Worm (Caenorhabditis elegans) whole organism, early embryonic: ENCODE data around the gene Y39H10A.1.

ENCODE experiments used
- B0310.2 ChIP-seq: sonication (generic microtip); optimal IDR thresholded peaks from 2 replicates; lab custom pipeline; 2016; ENCODE audit warnings: mild to moderate bottlenecking, missing genetic modification characterization, missing compliant biosample characterization
- F13C5.2 ChIP-seq: sonication (generic microtip); optimal IDR thresholded peaks from 2 replicates; lab custom pipeline; 2017; ENCODE audit warnings: mild to moderate bottlenecking, missing genetic modification characterization, inconsistent platforms, missing compliant biosample characterization
- aly-1 ChIP-seq: sonication (generic microtip); optimal IDR thresholded peaks from 2 replicates; lab custom pipeline; 2016; ENCODE audit warnings: missing genetic modification characterization, missing compliant biosample characterization
- ama-1 ChIP-seq: fragments of 150-350 bp; optimal IDR thresholded peaks from 2 replicates; lab custom pipeline; 2014
- ceh-13 ChIP-seq: fragments of 200-800 bp; sonication (Bioruptor generic); optimal IDR thresholded peaks from 2 replicates; lab custom pipeline; 2018; ENCODE audit warnings: mild to moderate bottlenecking, missing genetic modification characterization, missing compliant biosample characterization
- ceh-36 ChIP-seq: sonication (generic microtip); optimal IDR thresholded peaks from 2 replicates; lab custom pipeline; 2016; ENCODE audit warnings: missing genetic modification characterization, inconsistent platforms, missing compliant biosample characterization
- ets-7 ChIP-seq: sonication (generic microtip); optimal IDR thresholded peaks from 2 replicates; lab custom pipeline; 2016; ENCODE audit warnings: missing genotype, missing genetic modification characterization, missing compliant biosample characterization
- flt-1 ChIP-seq: fragments of 200-800 bp; sonication (Bioruptor generic); IDR thresholded peaks from 2 replicates; pipeline ENCODE4 v1.3.6; 2022; ENCODE audit warnings: missing genetic modification characterization, missing compliant biosample characterization
- hmbx-1 ChIP-seq: sonication (generic microtip); optimal IDR thresholded peaks from 2 replicates; lab custom pipeline; 2016; ENCODE audit warnings: mild to moderate bottlenecking, missing genetic modification characterization, missing compliant biosample characterization
- hmg-4 ChIP-seq: fragments of 200-800 bp; sonication (Bioruptor generic); optimal IDR thresholded peaks from 2 replicates; lab custom pipeline; 2018; ENCODE audit warnings: mild to moderate bottlenecking, missing genetic modification characterization, missing compliant biosample characterization
- hnd-1 ChIP-seq: sonication (generic microtip); optimal IDR thresholded peaks from 2 replicates; lab custom pipeline; 2016; ENCODE audit warnings: missing genetic modification characterization, missing compliant biosample characterization
- pes-1 ChIP-seq: fragments of 200-800 bp; sonication (Bioruptor generic); IDR thresholded peaks from 2 replicates; pipeline ENCODE4 v1.3.6; 2022; ENCODE audit warnings: missing genetic modification reagents, missing genetic modification characterization, missing compliant biosample characterization
- scrt-1 ChIP-seq: fragments of 200-800 bp; sonication (Bioruptor generic); IDR thresholded peaks from 2 replicates; pipeline ENCODE4 v1.3.6; 2022; ENCODE audit warnings: missing genetic modification characterization, missing compliant biosample characterization
- sea-1 ChIP-seq: fragments of 200-800 bp; sonication (Bioruptor generic); conservative IDR thresholded peaks from 2 replicates; pipeline ENCODE4 v1.3.6; 2022; ENCODE audit warnings: missing genetic modification characterization, missing compliant biosample characterization
- tbx-11 ChIP-seq: fragments of 200-800 bp; sonication (Bioruptor generic); IDR thresholded peaks from 2 replicates; pipeline ENCODE4 v1.3.6; 2022; ENCODE audit warnings: missing genetic modification characterization, missing compliant biosample characterization
- tbx-37 ChIP-seq: fragments of 200-800 bp; sonication (Bioruptor generic); conservative IDR thresholded peaks from 2 replicates; pipeline ENCODE4 v1.3.6; 2022; ENCODE audit warnings: missing genetic modification reagents, missing genetic modification characterization, missing compliant biosample characterization
- tra-4 ChIP-seq: sonication (generic microtip); optimal IDR thresholded peaks from 2 replicates; lab custom pipeline; 2017; ENCODE audit warnings: missing genetic modification characterization, missing compliant biosample characterization

Y39H10A.1 gene

DNA sequence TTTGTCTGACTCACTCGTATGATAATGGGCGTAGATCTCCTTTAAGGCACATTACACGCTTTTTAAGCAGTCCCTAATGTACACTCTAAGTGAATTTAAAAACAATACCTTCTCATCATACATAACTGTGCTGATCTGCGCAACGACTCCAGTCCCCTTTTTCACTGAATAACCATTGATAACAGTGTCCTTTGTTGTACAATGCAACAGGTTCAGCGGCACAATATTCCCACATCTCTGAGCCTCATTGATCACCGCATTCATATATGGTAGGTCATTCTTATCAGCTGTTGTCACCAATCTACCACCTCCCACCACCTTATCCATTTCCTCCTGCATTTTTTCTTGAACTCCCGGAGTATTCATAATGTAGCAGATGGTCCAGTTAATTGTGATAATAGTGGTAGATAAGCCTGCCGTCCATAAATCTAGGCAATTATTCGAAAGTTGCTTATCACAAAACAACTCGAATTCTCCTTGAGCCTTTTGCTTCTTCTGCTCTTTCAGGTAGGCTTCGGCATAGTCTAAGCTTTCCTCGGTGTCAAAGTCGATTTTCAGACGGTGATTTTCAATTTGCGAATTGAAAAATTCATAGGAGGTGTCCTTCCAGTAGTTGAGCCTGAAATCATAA is 34.9 kb downstream of the Y39H10A.1 start:
- TF ChIP-seq B0310.2 (tag; lab: Kevin White, UChicago) (no peak), flt-1 (GFP tag; lab: Robert Waterston, UW) (no peak)

DNA sequence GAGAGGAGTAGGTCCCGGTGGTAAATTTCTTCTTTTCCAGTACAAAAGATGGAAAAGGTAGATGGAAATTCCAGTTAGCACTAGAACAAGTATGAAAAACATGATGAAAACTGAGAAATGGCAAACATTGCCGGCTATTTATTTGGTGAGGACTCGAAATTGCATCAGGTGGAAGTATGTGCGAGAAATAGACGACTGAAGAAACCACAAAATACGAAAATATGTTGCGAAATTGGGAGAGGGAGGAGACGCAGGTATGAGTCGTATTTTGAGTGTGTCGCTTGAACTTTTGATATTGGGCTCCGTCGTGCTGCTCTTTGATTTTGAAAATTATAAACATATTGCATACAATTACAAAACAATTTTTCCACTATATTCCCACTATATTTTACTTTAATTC is 36.3 kb downstream of the Y39H10A.1 start, which contains the start of gene cyp-33C8:
cyp-33C8 (minus strand) TSS at position 200 of the 400 bp plus-strand sequence.
- TF ChIP-seq ceh-13 = no peak
- TF ChIP-seq F13C5.2 (tag; lab: Kevin White, UChicago) = no peak
- TF ChIP-seq pes-1 (GFP tag; lab: Robert Waterston, UW) = no peak
- no peak for TF ChIP-seq ets-7
- no peak for TF ChIP-seq B0310.2 (tag; lab: Kevin White, UChicago)
- no peak for TF ChIP-seq scrt-1 (GFP tag; lab: Robert Waterston, UW)
- no peak for TF ChIP-seq tbx-11 (GFP tag; lab: Robert Waterston, UW)
- no peak for TF ChIP-seq tbx-37 (GFP tag; lab: Robert Waterston, UW)
- TF ChIP-seq sea-1 = no peak
- no peak for TF ChIP-seq aly-1 (tag; lab: Kevin White, UChicago)
- no peak for TF ChIP-seq tra-4
- no peak for TF ChIP-seq ama-1 (lab: Kevin White, UChicago)
- TF ChIP-seq hnd-1 = no peak
- TF ChIP-seq ceh-36 (tag; lab: Kevin White, UChicago) = no peak
- no peak for TF ChIP-seq flt-1 (GFP tag; lab: Robert Waterston, UW)
- no peak for TF ChIP-seq hmg-4 (GFP tag; lab: Kevin White, UChicago)
- TF ChIP-seq hmbx-1 = no peak

DNA sequence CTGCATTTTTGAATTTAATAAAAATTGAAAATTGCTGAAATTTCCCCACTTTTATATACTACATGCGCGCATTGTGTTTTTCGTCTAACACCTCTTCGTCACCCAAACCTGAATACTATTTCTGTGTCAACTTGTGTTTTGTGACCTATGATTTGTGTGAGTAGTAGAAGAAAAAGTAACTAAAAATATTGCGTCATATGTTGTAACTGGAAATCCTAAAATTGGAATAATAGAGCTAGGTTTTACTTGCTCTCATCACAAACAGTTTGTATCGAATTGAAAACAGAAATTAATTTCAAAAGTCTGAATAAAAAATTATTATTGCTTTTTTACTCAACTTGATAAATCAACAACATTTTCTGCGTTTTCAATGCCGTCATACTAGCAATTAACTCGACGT is 38.5 kb downstream of the Y39H10A.1 start, which contains the start of gene R08F11.4:
R08F11.4 (minus strand) TSS at position 29 of the 400 bp plus-strand sequence.
- TF ChIP-seq ets-7 = no peak
- TF ChIP-seq pes-1 (GFP tag; lab: Robert Waterston, UW) = no peak
- no peak for TF ChIP-seq hmbx-1
- TF ChIP-seq ama-1 (lab: Kevin White, UChicago) = no peak
- no peak for TF ChIP-seq B0310.2 (tag; lab: Kevin White, UChicago)
- TF ChIP-seq tbx-11 (GFP tag; lab: Robert Waterston, UW) = no peak
- no peak for TF ChIP-seq hmg-4 (GFP tag; lab: Kevin White, UChicago)
- no peak for TF ChIP-seq F13C5.2 (tag; lab: Kevin White, UChicago)
- TF ChIP-seq tbx-37 (GFP tag; lab: Robert Waterston, UW) = no peak
- TF ChIP-seq ceh-36 (tag; lab: Kevin White, UChicago) = no peak
- TF ChIP-seq sea-1 = no peak
- no peak for TF ChIP-seq aly-1 (tag; lab: Kevin White, UChicago)
- TF ChIP-seq hnd-1 = no peak
- no peak for TF ChIP-seq ceh-13
- TF ChIP-seq flt-1 (GFP tag; lab: Robert Waterston, UW) = no peak
- TF ChIP-seq scrt-1 (GFP tag; lab: Robert Waterston, UW) = no peak
- TF ChIP-seq tra-4 = no peak

DNA sequence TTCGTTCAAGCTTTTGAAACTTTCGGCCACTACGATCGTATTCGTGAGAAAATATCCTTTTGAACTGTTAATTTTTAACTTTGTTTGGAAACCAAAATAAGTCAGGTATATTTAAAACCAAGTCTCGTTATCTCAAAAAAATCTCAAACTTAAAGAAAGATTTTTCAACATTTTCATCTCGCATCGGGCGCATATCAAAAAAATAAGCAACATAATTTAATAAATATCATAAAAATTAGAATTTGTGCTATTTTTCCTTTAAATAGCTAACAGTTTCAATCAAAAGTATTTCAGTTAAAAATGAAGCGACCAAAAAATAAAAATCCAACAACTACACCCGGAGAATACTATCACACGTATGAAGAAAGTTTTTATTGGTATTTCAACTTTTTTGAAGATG is 39.0 kb downstream of the Y39H10A.1 start, which contains the start of gene srw-7:
srw-7 (plus strand) TSS at position 301 of the 400 bp plus-strand sequence.
- TF ChIP-seq ama-1 (lab: Kevin White, UChicago) (no peak), ets-7 (no peak), F13C5.2 (tag; lab: Kevin White, UChicago) (no peak), ceh-13 (no peak), tra-4 (no peak), hmg-4 (GFP tag; lab: Kevin White, UChicago) (no peak), sea-1 (no peak), ceh-36 (tag; lab: Kevin White, UChicago) (no peak), hnd-1 (no peak), aly-1 (tag; lab: Kevin White, UChicago) (no peak), pes-1 (GFP tag; lab: Robert Waterston, UW) (no peak), scrt-1 (GFP tag; lab: Robert Waterston, UW) (no peak), B0310.2 (tag; lab: Kevin White, UChicago) (no peak)

DNA sequence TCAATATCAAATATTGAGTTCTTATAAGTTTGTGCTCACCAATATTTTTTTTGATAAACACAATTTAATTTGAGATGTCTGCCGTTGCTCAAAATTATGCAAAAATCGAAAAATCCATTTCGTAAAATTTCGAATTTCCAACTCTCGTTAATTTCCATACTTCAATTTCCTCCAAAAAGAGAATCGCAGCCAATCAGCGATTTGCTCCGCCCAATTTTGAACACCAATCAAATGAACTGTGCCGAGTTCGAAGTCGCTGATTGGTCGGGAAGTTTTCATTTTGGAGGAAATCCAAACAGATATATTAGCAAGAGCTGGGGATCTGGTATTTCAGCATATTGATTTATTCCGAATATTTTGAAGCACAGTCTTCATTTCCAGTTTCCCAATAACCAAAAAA is 40.8 kb downstream of the Y39H10A.1 start:
- no peak for TF ChIP-seq sea-1
- no peak for TF ChIP-seq hmbx-1
- TF ChIP-seq ets-7 = no peak
- no peak for TF ChIP-seq tra-4
- TF ChIP-seq ama-1 (lab: Kevin White, UChicago) = no peak
- TF ChIP-seq flt-1 (GFP tag; lab: Robert Waterston, UW) = no peak
- TF ChIP-seq scrt-1 (GFP tag; lab: Robert Waterston, UW) = no peak
- no peak for TF ChIP-seq B0310.2 (tag; lab: Kevin White, UChicago)

DNA sequence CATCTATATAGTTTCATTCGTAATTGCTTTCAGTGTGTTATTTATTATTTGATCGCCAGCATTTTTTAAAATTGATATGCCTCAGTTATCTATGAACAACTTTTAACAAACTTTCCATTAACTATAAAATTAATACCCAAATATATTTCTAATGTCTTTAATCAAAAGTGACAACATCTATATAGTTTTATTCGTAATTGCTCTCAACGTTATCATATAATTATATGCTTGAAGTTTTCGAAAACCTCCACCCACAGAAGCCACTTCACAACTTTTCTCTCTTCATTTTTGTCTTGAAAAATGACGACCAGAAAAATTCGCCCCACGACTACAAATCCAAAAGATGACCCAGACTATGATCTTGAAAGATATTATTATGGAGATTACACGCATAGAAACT is 41.3 kb downstream of the Y39H10A.1 start, which contains the start of gene srw-6:
srw-6 (plus strand) TSS at position 301 of the 400 bp plus-strand sequence.
- TF ChIP-seq tbx-11 (GFP tag; lab: Robert Waterston, UW) (no peak), ama-1 (lab: Kevin White, UChicago) (no peak), hmg-4 (GFP tag; lab: Kevin White, UChicago) (no peak), pes-1 (GFP tag; lab: Robert Waterston, UW) (no peak), ets-7 (no peak), B0310.2 (tag; lab: Kevin White, UChicago) (no peak), sea-1 (no peak), F13C5.2 (tag; lab: Kevin White, UChicago) (no peak), hnd-1 (no peak), scrt-1 (GFP tag; lab: Robert Waterston, UW) (no peak), tra-4 (no peak), tbx-37 (GFP tag; lab: Robert Waterston, UW) (no peak)

DNA sequence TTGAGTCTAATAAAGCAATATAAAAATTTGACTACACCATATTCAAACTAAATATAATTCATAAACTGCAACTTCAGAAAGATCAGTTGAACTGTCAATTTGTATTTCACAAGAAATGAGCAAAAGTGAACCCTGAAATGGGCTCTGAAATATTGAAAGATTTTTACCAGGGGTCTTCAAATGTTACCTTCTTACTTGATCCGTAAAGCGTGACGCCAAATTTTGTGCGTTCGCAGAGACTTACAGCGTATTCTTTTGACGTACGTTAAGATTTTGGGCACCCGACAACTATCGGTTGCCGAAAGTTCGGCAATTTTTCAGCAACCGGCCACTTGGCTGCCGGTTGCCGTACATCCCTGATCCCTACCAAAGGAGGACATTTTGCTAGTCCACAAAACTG is 43.0 kb downstream of the Y39H10A.1 start:
- TF ChIP-seq pes-1 (GFP tag; lab: Robert Waterston, UW) (no peak), tra-4 (no peak)

DNA sequence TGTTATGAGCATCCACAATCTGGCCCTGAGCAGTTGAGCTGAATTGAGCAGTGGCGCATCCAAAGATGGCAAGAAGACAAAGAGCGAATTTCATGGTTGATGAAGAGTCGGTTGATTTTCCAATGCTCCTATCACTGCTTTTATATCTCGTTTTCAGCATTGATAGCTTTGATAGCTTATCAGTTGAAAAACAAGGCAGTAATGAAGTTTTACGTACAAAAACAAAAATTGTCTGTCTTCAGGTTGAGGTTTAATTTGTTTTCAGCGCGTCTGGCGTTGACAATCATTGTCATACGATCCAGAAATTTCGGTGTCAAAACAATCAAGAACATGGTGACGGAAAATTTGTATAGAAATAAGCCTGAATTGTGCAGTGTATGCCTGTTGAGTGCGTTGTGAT is 44.5 kb downstream of the Y39H10A.1 start, which contains the start of gene scl-13:
scl-13 (minus strand) TSS at position 101 of the 400 bp plus-strand sequence.
- TF ChIP-seq ceh-13 = no peak
- TF ChIP-seq hnd-1 = no peak
- TF ChIP-seq pes-1 (GFP tag; lab: Robert Waterston, UW) = no peak
- TF ChIP-seq B0310.2 (tag; lab: Kevin White, UChicago) = no peak
- no peak for TF ChIP-seq flt-1 (GFP tag; lab: Robert Waterston, UW)
- TF ChIP-seq scrt-1 (GFP tag; lab: Robert Waterston, UW) = no peak
- no peak for TF ChIP-seq tbx-37 (GFP tag; lab: Robert Waterston, UW)
- TF ChIP-seq tra-4 = no peak
- TF ChIP-seq hmg-4 (GFP tag; lab: Kevin White, UChicago) = no peak
- no peak for TF ChIP-seq ceh-36 (tag; lab: Kevin White, UChicago)
- TF ChIP-seq F13C5.2 (tag; lab: Kevin White, UChicago) = no peak
- no peak for TF ChIP-seq ama-1 (lab: Kevin White, UChicago)
- no peak for TF ChIP-seq sea-1
- no peak for TF ChIP-seq ets-7
- no peak for TF ChIP-seq tbx-11 (GFP tag; lab: Robert Waterston, UW)
- TF ChIP-seq hmbx-1 = no peak
- TF ChIP-seq aly-1 (tag; lab: Kevin White, UChicago) = no peak
